Fruit fly (Drosophila melanogaster) S2 (cell line): Measurements from ENCODE around the gene CG31832.

ENCODE experiments used
- CG8478 ChIP-seq: fragments of >200 bp; optimal IDR thresholded peaks from 2 replicates; lab custom pipeline; 2018
- CTCF ChIP-seq, 2 experiments: fragments of >200 bp; optimal IDR thresholded peaks; 2 replicates each; lab custom pipeline; 2018

DNA sequence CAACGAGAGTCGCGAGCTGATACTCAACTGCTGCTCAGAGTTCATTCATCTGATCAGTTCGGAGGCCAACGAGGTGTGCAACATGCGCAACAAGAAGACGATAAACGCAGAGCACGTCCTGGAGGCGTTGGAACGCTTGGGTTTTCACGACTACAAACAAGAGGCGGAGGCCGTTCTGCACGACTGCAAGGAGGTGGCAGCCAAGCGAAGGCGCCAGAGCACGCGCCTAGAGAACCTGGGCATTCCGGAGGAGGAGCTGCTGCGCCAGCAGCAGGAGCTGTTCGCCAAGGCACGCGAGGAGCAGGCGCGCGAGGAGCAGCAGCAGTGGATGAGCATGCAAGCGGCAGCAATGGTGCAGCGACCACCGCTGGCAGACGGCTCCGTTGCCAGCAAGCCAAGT lies 23.5 kb downstream of the CG31832 start:
- TF ChIP-seq CTCF (optimal IDR thresholded peaks at IDR 0.05; lab: Kevin White, UChicago) = no peak
- no peak for TF ChIP-seq CG8478 (lab: Kevin White, UChicago)
